Worm (Caenorhabditis elegans) whole organism, L4/young adult: ENCODE data around the gene best-7.
"Not testable (repeated sequence)": the region's sequence is repeated elsewhere in the genome, so short reads cannot be mapped to it uniquely, and the experiment has no call there.

Experiments
- W03F9.2 ChIP-seq: fragments of 150-350 bp; optimal IDR thresholded peaks from 2 replicates; lab custom pipeline; 2014; ENCODE audit warnings: missing biosample characterization, missing genetic modification characterization
- dao-5 ChIP-seq: sonication (generic microtip); optimal IDR thresholded peaks from 2 replicates; lab custom pipeline; 2016; ENCODE audit warnings: missing genotype, missing genetic modification characterization, moderate library complexity, missing compliant biosample characterization
- him-1 ChIP-seq: sonication (generic microtip); optimal IDR thresholded peaks from 2 replicates; lab custom pipeline; 2016; ENCODE audit warnings: missing genotype, missing genetic modification reagents, missing genetic modification characterization, missing compliant biosample characterization

The best-7 gene

ce11 chrIV:11230069-11230468, at the start of gene best-7:
Gene best-7, minus strand, starts transcription at chrIV:11230307.
- TF ChIP-seq him-1 (tag; lab: Kevin White, UChicago) (no peak), dao-5 (no peak), W03F9.2 (no peak)

- TF ChIP-seq dao-5 (no peak), W03F9.2 (no peak), him-1 (tag; lab: Kevin White, UChicago) (no peak)
These were observed 45.9 kb upstream of the best-7 start for ce11 chrIV:11276026-11276425.

- TF ChIP-seq W03F9.2, result no peak
- no peak for TF ChIP-seq him-1 (tag; lab: Kevin White, UChicago)
- no peak for TF ChIP-seq dao-5
These were observed 43.0 kb upstream of the best-7 start, which contains the start of gene gtl-2 for ce11 chrIV:11273151-11273550. Gene gtl-2, plus strand, starts transcription at chrIV:11273451.

ce11 chrIV:11271262-11271661, 41.2 kb upstream of the best-7 start, which contains the start of gene nhr-7:
Gene nhr-7, minus strand, starts transcription at chrIV:11271362.
- TF ChIP-seq W03F9.2 (no peak), dao-5 (no peak), him-1 (tag; lab: Kevin White, UChicago) (no peak)

- TF ChIP-seq W03F9.2, result no peak
- TF ChIP-seq dao-5, result no peak
- no peak for TF ChIP-seq him-1 (tag; lab: Kevin White, UChicago)
These were observed 39.4 kb upstream of the best-7 start for ce11 chrIV:11269483-11269882.

- no peak for TF ChIP-seq him-1 (tag; lab: Kevin White, UChicago)
- TF ChIP-seq dao-5, result no peak
- TF ChIP-seq W03F9.2, result no peak
These were observed 36.0 kb upstream of the best-7 start, which contains the start of gene col-127 for ce11 chrIV:11266090-11266489. Gene col-127, minus strand, starts transcription at chrIV:11266190.

- not testable (repeated sequence) for TF ChIP-seq him-1 (tag; lab: Kevin White, UChicago); dao-5; W03F9.2
These were observed 33.0 kb upstream of the best-7 start, which contains the start of gene col-126 for ce11 chrIV:11263101-11263500. Gene col-126, plus strand, starts transcription at chrIV:11263401.

ce11 chrIV:11261535-11261934, 31.4 kb upstream of the best-7 start, which contains the start of gene F54D1.1:
Gene F54D1.1, plus strand, starts transcription at chrIV:11261835.
- no peak for TF ChIP-seq dao-5
- TF ChIP-seq him-1 (tag; lab: Kevin White, UChicago), result no peak
- TF ChIP-seq W03F9.2, result no peak

- TF ChIP-seq him-1 (tag; lab: Kevin White, UChicago) (no peak), dao-5 (no peak), W03F9.2 (no peak)
These were observed 30.6 kb upstream of the best-7 start, which contains the start of gene C05C12.5 for ce11 chrIV:11260544-11261227. Gene C05C12.5, minus strand, starts transcription at chrIV:11261185.

ce11 chrIV:11259485-11259972, 29.4 kb upstream of the best-7 start, which contains the start of gene gtl-1:
Gene gtl-1, minus strand, starts transcription at chrIV:11259535.
- TF ChIP-seq him-1 (tag; lab: Kevin White, UChicago) (no peak), W03F9.2 (no peak), dao-5 (no peak)

ce11 chrIV:11257476-11257875, 27.4 kb upstream of the best-7 start:
- TF ChIP-seq W03F9.2, result no peak
- no peak for TF ChIP-seq dao-5
- no peak for TF ChIP-seq him-1 (tag; lab: Kevin White, UChicago)

- not testable (repeated sequence) for TF ChIP-seq dao-5; him-1 (tag; lab: Kevin White, UChicago); W03F9.2
These were observed 23.6 kb upstream of the best-7 start, which contains the start of gene C05C12.1 for ce11 chrIV:11253689-11254088. Gene C05C12.1, plus strand, starts transcription at chrIV:11253989.

ce11 chrIV:11248031-11248631, 18.0 kb upstream of the best-7 start, which contains the start of gene C05C12.4:
Gene C05C12.4, minus strand, starts transcription at chrIV:11248081.
- no peak for TF ChIP-seq W03F9.2
- TF ChIP-seq him-1 (tag; lab: Kevin White, UChicago), result no peak
- TF ChIP-seq dao-5, result no peak

ce11 chrIV:11247434-11247833, 17.3 kb upstream of the best-7 start:
- TF ChIP-seq dao-5 (no peak), W03F9.2 (no peak), him-1 (tag; lab: Kevin White, UChicago) (no peak)

- TF ChIP-seq dao-5 (no peak), him-1 (tag; lab: Kevin White, UChicago) (no peak), W03F9.2 (no peak)
These were observed 11.3 kb upstream of the best-7 start, which contains the start of gene C05C12.6 for ce11 chrIV:11241368-11241767. Gene C05C12.6, minus strand, starts transcription at chrIV:11241468.
